Fruit fly (Drosophila melanogaster) S2 (cell line): ENCODE results near the gene CG10311.

Source experiments
- CG8478 ChIP-seq: fragments of >200 bp; optimal IDR thresholded peaks from 2 replicates; lab custom pipeline; 2018
- CTCF ChIP-seq, 2 experiments: fragments of >200 bp; optimal IDR thresholded peaks; 2 replicates each; lab custom pipeline; 2018

CG10311 gene

dm6 chr3R:16356863-16357215 lies at the start of gene CG10311:
CG10311 (minus strand) TSS chr3R:16357015.
- TF ChIP-seq CG8478 (lab: Kevin White, UChicago), result no peak
- TF ChIP-seq CTCF (optimal IDR thresholded peaks at IDR 0.05; lab: Kevin White, UChicago), result no peak

- TF ChIP-seq CG8478 (lab: Kevin White, UChicago) (no peak), CTCF (optimal IDR thresholded peaks at IDR 0.05; lab: Kevin White, UChicago) (peak; percentile 53 to 69)
Measured at dm6 chr3R:16403734-16404057, 46.9 kb upstream of the CG10311 start.

- TF ChIP-seq CTCF (optimal IDR thresholded peaks at IDR 0.05; lab: Kevin White, UChicago), result no peak
- no peak for TF ChIP-seq CG8478 (lab: Kevin White, UChicago)
Measured at dm6 chr3R:16403023-16403733, 46.4 kb upstream of the CG10311 start, which contains the start of gene ss. ss (minus strand) TSS chr3R:16403690.

dm6 chr3R:16396565-16396964 lies 39.8 kb upstream of the CG10311 start:
- TF ChIP-seq CTCF (optimal IDR thresholded peaks at IDR 0.05; lab: Kevin White, UChicago) (no peak), CG8478 (lab: Kevin White, UChicago) (no peak)

dm6 chr3R:16395448-16395847 lies 38.6 kb upstream of the CG10311 start:
- no peak for TF ChIP-seq CG8478 (lab: Kevin White, UChicago)
- no peak for TF ChIP-seq CTCF (optimal IDR thresholded peaks at IDR 0.05; lab: Kevin White, UChicago)

dm6 chr3R:16394531-16394930 lies 37.7 kb upstream of the CG10311 start:
- TF ChIP-seq CG8478 (lab: Kevin White, UChicago) (no peak), CTCF (optimal IDR thresholded peaks at IDR 0.05; lab: Kevin White, UChicago) (no peak)

dm6 chr3R:16389117-16389516 lies 32.3 kb upstream of the CG10311 start:
- no peak for TF ChIP-seq CG8478 (lab: Kevin White, UChicago)
- TF ChIP-seq CTCF (optimal IDR thresholded peaks at IDR 0.05; lab: Kevin White, UChicago), result no peak

- TF ChIP-seq CG8478 (lab: Kevin White, UChicago) (no peak), CTCF (optimal IDR thresholded peaks at IDR 0.05; lab: Kevin White, UChicago) (no peak)
Measured at dm6 chr3R:16387039-16387438, 30.2 kb upstream of the CG10311 start.

- TF ChIP-seq CG8478 (lab: Kevin White, UChicago), result no peak
- TF ChIP-seq CTCF (optimal IDR thresholded peaks at IDR 0.05; lab: Kevin White, UChicago), result no peak
Measured at dm6 chr3R:16385586-16385985, 28.8 kb upstream of the CG10311 start.

dm6 chr3R:16374101-16374500 lies 17.3 kb upstream of the CG10311 start:
- TF ChIP-seq CTCF (optimal IDR thresholded peaks at IDR 0.05; lab: Kevin White, UChicago) (peak in 1 of 2 experiments; percentile 46), CG8478 (lab: Kevin White, UChicago) (no peak)

- TF ChIP-seq CG8478 (lab: Kevin White, UChicago) (no peak), CTCF (optimal IDR thresholded peaks at IDR 0.05; lab: Kevin White, UChicago) (no peak)
Measured at dm6 chr3R:16370433-16370832, 13.6 kb upstream of the CG10311 start, which contains the start of gene CG10317. CG10317 (minus strand) TSS chr3R:16370533.

dm6 chr3R:16368288-16368687 lies 11.5 kb upstream of the CG10311 start, which contains the start of gene js:
js (minus strand) TSS chr3R:16368306.
- TF ChIP-seq CG8478 (lab: Kevin White, UChicago) (no peak), CTCF (optimal IDR thresholded peaks at IDR 0.05; lab: Kevin White, UChicago) (no peak)

dm6 chr3R:16360008-16360407 lies 3.2 kb upstream of the CG10311 start, which contains the start of gene CG42446:
CG42446 (minus strand) TSS chr3R:16360108.
- TF ChIP-seq CG8478 (lab: Kevin White, UChicago), result no peak
- no peak for TF ChIP-seq CTCF (optimal IDR thresholded peaks at IDR 0.05; lab: Kevin White, UChicago)

- peak in 1 of 2 experiments; percentile 16 for TF ChIP-seq CTCF (optimal IDR thresholded peaks at IDR 0.05; lab: Kevin White, UChicago)
- TF ChIP-seq CG8478 (lab: Kevin White, UChicago), result no peak
Measured at dm6 chr3R:16359098-16359497, 2.3 kb upstream of the CG10311 start, which contains the start of gene CG17931. CG17931 (minus strand) TSS chr3R:16359466.

dm6 chr3R:16356215-16356862 lies 476 bp downstream of the CG10311 start:
- no peak for TF ChIP-seq CTCF (optimal IDR thresholded peaks at IDR 0.05; lab: Kevin White, UChicago)
- no peak for TF ChIP-seq CG8478 (lab: Kevin White, UChicago)
